Worm (Caenorhabditis elegans) whole organism, midembryonic: Measurements from ENCODE around the gene ifo-1.

ENCODE experiments used
- T22C8.4 ChIP-seq: fragments of 200-800 bp; sonication (Bioruptor generic); IDR thresholded peaks from 2 replicates; pipeline ENCODE4 v1.3.6; 2022; ENCODE audit warnings: missing genetic modification characterization, missing compliant biosample characterization
- cog-1 ChIP-seq: sonication (generic microtip); optimal IDR thresholded peaks from 2 replicates; lab custom pipeline; 2016; ENCODE audit warnings: missing genetic modification characterization, missing compliant biosample characterization
- flt-1 ChIP-seq: fragments of 200-800 bp; sonication (Bioruptor generic); IDR thresholded peaks from 2 replicates; pipeline ENCODE4 v1.3.6; 2022; ENCODE audit warnings: missing genetic modification characterization, missing compliant biosample characterization
- klf-2 ChIP-seq: fragments of 200-800 bp; sonication (Bioruptor generic); conservative IDR thresholded peaks from 2 replicates; pipeline ENCODE4 v1.3.6; 2022; ENCODE audit warnings: missing genetic modification reagents, missing genetic modification characterization, missing compliant biosample characterization
- med-1 ChIP-seq: sonication (generic microtip); optimal IDR thresholded peaks from 2 replicates; lab custom pipeline; 2017; ENCODE audit warnings: missing genetic modification characterization, mild to moderate bottlenecking, missing compliant biosample characterization, antibody characterized with exemption, missing genetic modification reagents; ENCODE audit not compliant: insufficient read depth
- ref-1 ChIP-seq: fragments of 200-800 bp; sonication (Bioruptor generic); conservative IDR thresholded peaks from 2 replicates; pipeline ENCODE4 v1.3.6; 2022; ENCODE audit warnings: missing genetic modification reagents, missing genetic modification characterization, missing compliant biosample characterization
- tab-1 ChIP-seq: fragments of 200-800 bp; sonication (Bioruptor generic); IDR thresholded peaks from 2 replicates; pipeline ENCODE4 v1.3.6; 2022; ENCODE audit warnings: missing genetic modification characterization, missing compliant biosample characterization
- ztf-23 ChIP-seq: fragments of 200-800 bp; sonication (Bioruptor generic); IDR thresholded peaks from 2 replicates; pipeline ENCODE4 v1.3.6; 2022; ENCODE audit warnings: missing genetic modification reagents, missing genetic modification characterization, missing compliant biosample characterization
- ztf-29 ChIP-seq: fragments of 200-800 bp; sonication (Bioruptor generic); IDR thresholded peaks from 2 replicates; pipeline ENCODE4 v1.3.6; 2022; ENCODE audit warnings: missing genetic modification reagents, missing genetic modification characterization, missing compliant biosample characterization

ifo-1 gene

ce11 chrIV:7291066-7291465 lies 35.4 kb downstream of the ifo-1 start:
- no peak for TF ChIP-seq cog-1 (tag; lab: Kevin White, UChicago)
- TF ChIP-seq ref-1 (GFP tag; lab: Robert Waterston, UW): no peak
- TF ChIP-seq klf-2: no peak
- no peak for TF ChIP-seq tab-1 (GFP tag; lab: Robert Waterston, UW)
- no peak for TF ChIP-seq ztf-29 (GFP tag; lab: Robert Waterston, UW)
- no peak for TF ChIP-seq T22C8.4 (GFP tag; lab: Robert Waterston, UW)
- no peak for TF ChIP-seq ztf-23 (GFP tag; lab: Robert Waterston, UW)

ce11 chrIV:7287474-7287873 lies 39.0 kb downstream of the ifo-1 start, which contains the start of gene F42C5.3:
TSS of gene F42C5.3 (minus strand) at chrIV:7287574.
- TF ChIP-seq tab-1 (GFP tag; lab: Robert Waterston, UW) (no peak), med-1 (GFP tag; lab: Kevin White, UChicago) (no peak), ztf-29 (GFP tag; lab: Robert Waterston, UW) (no peak), klf-2 (no peak), flt-1 (GFP tag; lab: Robert Waterston, UW) (no peak)

- TF ChIP-seq ztf-29 (GFP tag; lab: Robert Waterston, UW): no peak
- TF ChIP-seq med-1 (GFP tag; lab: Kevin White, UChicago): no peak
- no peak for TF ChIP-seq T22C8.4 (GFP tag; lab: Robert Waterston, UW)
- no peak for TF ChIP-seq flt-1 (GFP tag; lab: Robert Waterston, UW)
- TF ChIP-seq ztf-23 (GFP tag; lab: Robert Waterston, UW): no peak
Observed at ce11 chrIV:7285839-7286238, 40.6 kb downstream of the ifo-1 start, which contains the start of gene C06E4.8. TSS of gene C06E4.8 (minus strand) at chrIV:7285875.

ce11 chrIV:7282957-7283356 lies 43.5 kb downstream of the ifo-1 start, which contains the start of gene C06E4.1:
TSS of gene C06E4.1 (plus strand) at chrIV:7283257.
- TF ChIP-seq tab-1 (GFP tag; lab: Robert Waterston, UW): no peak
- no peak for TF ChIP-seq klf-2
- TF ChIP-seq flt-1 (GFP tag; lab: Robert Waterston, UW): no peak
- no peak for TF ChIP-seq med-1 (GFP tag; lab: Kevin White, UChicago)
- TF ChIP-seq ztf-29 (GFP tag; lab: Robert Waterston, UW): no peak
- TF ChIP-seq cog-1 (tag; lab: Kevin White, UChicago): no peak
- TF ChIP-seq T22C8.4 (GFP tag; lab: Robert Waterston, UW): no peak
- no peak for TF ChIP-seq ztf-23 (GFP tag; lab: Robert Waterston, UW)
- TF ChIP-seq ref-1 (GFP tag; lab: Robert Waterston, UW): no peak

ce11 chrIV:7276661-7277060 lies 49.8 kb downstream of the ifo-1 start, which contains the start of gene C06E4.2:
TSS of gene C06E4.2 (plus strand) at chrIV:7276961.
- no peak for TF ChIP-seq cog-1 (tag; lab: Kevin White, UChicago)
- TF ChIP-seq ztf-29 (GFP tag; lab: Robert Waterston, UW): no peak
- TF ChIP-seq ref-1 (GFP tag; lab: Robert Waterston, UW): no peak
- TF ChIP-seq tab-1 (GFP tag; lab: Robert Waterston, UW): no peak

ce11 chrIV:7274969-7275548 lies 51.4 kb downstream of the ifo-1 start:
- TF ChIP-seq ztf-23 (GFP tag; lab: Robert Waterston, UW): no peak
- no peak for TF ChIP-seq tab-1 (GFP tag; lab: Robert Waterston, UW)
- no peak for TF ChIP-seq T22C8.4 (GFP tag; lab: Robert Waterston, UW)
- TF ChIP-seq ref-1 (GFP tag; lab: Robert Waterston, UW): no peak
- no peak for TF ChIP-seq med-1 (GFP tag; lab: Kevin White, UChicago)
- TF ChIP-seq klf-2: no peak
- no peak for TF ChIP-seq ztf-29 (GFP tag; lab: Robert Waterston, UW)
- no peak for TF ChIP-seq cog-1 (tag; lab: Kevin White, UChicago)
- no peak for TF ChIP-seq flt-1 (GFP tag; lab: Robert Waterston, UW)
